Comparison of ENCODE assay signal across 4 worm cellular contexts in the genomic region with DNA sequence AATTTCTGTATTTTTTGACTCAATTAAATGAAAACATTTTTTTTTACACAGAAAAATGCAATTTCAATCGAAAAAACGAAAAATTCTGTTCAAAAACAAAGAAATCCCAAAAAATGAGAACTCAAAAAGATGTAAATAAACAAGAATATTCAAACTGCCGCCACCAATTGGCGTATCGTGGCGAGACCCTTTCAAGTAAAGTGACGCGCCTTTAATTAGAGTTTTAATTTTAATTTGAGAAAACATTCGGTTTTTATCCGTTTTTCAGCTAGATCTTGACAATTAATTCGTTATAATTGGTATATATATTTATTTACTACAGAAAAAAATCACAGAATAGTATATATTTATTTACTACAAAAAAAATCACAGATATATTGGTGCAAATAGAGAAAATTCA.
TF ChIP-seq lines count a peak whose summit lies in the region.

No protein-coding gene starts in this region.

TF ChIP-seq in whole organism, L1 larva, 84 proteins besides CTCF, POLR2A, EP300 and RAD21:
- TF ChIP-seq unc-86 (tag; optimal IDR thresholded peaks at IDR 0.05; lab: Kevin White, UChicago) (no peak), ets-5 (GFP tag; IDR thresholded peaks at IDR 0.05; lab: Robert Waterston, UW) (no peak), efl-1 (optimal IDR thresholded peaks at IDR 0.05; lab: Kevin White, UChicago) (peak; percentile 12 to 53), efl-1 (GFP tag; optimal IDR thresholded peaks at IDR 0.05 in 1 of 2; lab: Kevin White, UChicago) (peak in 1 of 2 experiments; percentile 54), dpl-1 (GFP tag; optimal IDR thresholded peaks at IDR 0.05; lab: Kevin White, UChicago) (peak in 1 of 3 experiments; percentile 37), nhr-71 (tag; optimal IDR thresholded peaks at IDR 0.05; lab: Kevin White, UChicago) (no peak)

TF ChIP-seq in whole organism, L4 larva, 104 proteins besides CTCF, POLR2A, EP300 and RAD21 (continues in another document):
- TF ChIP-seq dmd-6 (GFP tag; IDR thresholded peaks at IDR 0.05; lab: Robert Waterston, UW) = no peak
- no peak for TF ChIP-seq arid-1 (GFP tag; conservative IDR thresholded peaks at IDR 0.05; lab: Robert Waterston, UW)
- TF ChIP-seq unc-130 (GFP tag; optimal IDR thresholded peaks at IDR 0.05; lab: Kevin White, UChicago) = peak; percentile 27
- TF ChIP-seq lin-38 (GFP tag; IDR thresholded peaks at IDR 0.05; lab: Robert Waterston, UW) = peak; percentile 30; the same call in 1 of the 2 replicates
- no peak for TF ChIP-seq daf-16 (GFP tag; optimal IDR thresholded peaks at IDR 0.05; lab: Kevin White, UChicago)
- TF ChIP-seq daf-16 (tag; optimal IDR thresholded peaks at IDR 0.05; lab: Kevin White, UChicago) = peak; percentile 4
- TF ChIP-seq fos-1 (tag; optimal IDR thresholded peaks at IDR 0.05; lab: Kevin White, UChicago) = no peak
- no peak for TF ChIP-seq nhr-111 (GFP tag; optimal IDR thresholded peaks at IDR 0.05; lab: Kevin White, UChicago)
- TF ChIP-seq ztf-11 (tag; optimal IDR thresholded peaks at IDR 0.05; lab: Kevin White, UChicago) = no peak
- no peak for TF ChIP-seq skn-1 (tag; optimal IDR thresholded peaks at IDR 0.05; lab: Kevin White, UChicago)
- no peak for TF ChIP-seq zag-1 (tag; optimal IDR thresholded peaks at IDR 0.05; lab: Kevin White, UChicago)
- no peak for TF ChIP-seq Y75B8A.6 (GFP tag; IDR thresholded peaks at IDR 0.05; lab: Robert Waterston, UW)
- TF ChIP-seq nhr-48 (tag; optimal IDR thresholded peaks at IDR 0.05; lab: Kevin White, UChicago) = no peak
- TF ChIP-seq nhr-6 (tag; optimal IDR thresholded peaks at IDR 0.05; lab: Kevin White, UChicago) = no peak
- TF ChIP-seq ZK546.5 (tag; optimal IDR thresholded peaks at IDR 0.05; lab: Kevin White, UChicago) = no peak
- TF ChIP-seq R02D3.7 (tag; optimal IDR thresholded peaks at IDR 0.05; lab: Kevin White, UChicago) = no peak
- no peak for TF ChIP-seq ceh-82 (tag; optimal IDR thresholded peaks at IDR 0.05; lab: Kevin White, UChicago)
- TF ChIP-seq ztf-7 (tag; optimal IDR thresholded peaks at IDR 0.05; lab: Kevin White, UChicago) = no peak
- TF ChIP-seq aha-1 (tag; lab: Kevin White, UChicago) = peak; percentile 56
- no peak for TF ChIP-seq T26A8.4 (GFP tag; IDR thresholded peaks at IDR 0.05; lab: Robert Waterston, UW)
- TF ChIP-seq unc-62 (GFP tag; optimal IDR thresholded peaks at IDR 0.05 in 1 of 2; lab: Kevin White, UChicago) = peak in 1 of 2 experiments; percentile 67
- no peak for TF ChIP-seq unc-62 (tag; optimal IDR thresholded peaks at IDR 0.05; lab: Kevin White, UChicago)
- TF ChIP-seq unc-39 (tag; optimal IDR thresholded peaks at IDR 0.05; lab: Kevin White, UChicago) = no peak
- no peak for TF ChIP-seq daf-8 (GFP tag; IDR thresholded peaks at IDR 0.05; lab: Robert Waterston, UW)
- no peak for TF ChIP-seq pqm-1 (tag; optimal IDR thresholded peaks at IDR 0.05; lab: Kevin White, UChicago)
- TF ChIP-seq tag-97 (GFP tag; IDR thresholded peaks at IDR 0.05; lab: Robert Waterston, UW) = no peak
- TF ChIP-seq snpc-4 (tag; optimal IDR thresholded peaks at IDR 0.05; lab: Kevin White, UChicago) = no peak
- no peak for TF ChIP-seq spr-1 (tag; optimal IDR thresholded peaks at IDR 0.05; lab: Kevin White, UChicago)
- no peak for TF ChIP-seq F37D6.2 (tag; optimal IDR thresholded peaks at IDR 0.05; lab: Kevin White, UChicago)

TF ChIP-seq in whole organism, mixed stage, embryonic, 35 proteins besides CTCF, POLR2A, EP300 and RAD21:
- no peak for TF ChIP-seq nhr-28 (tag; optimal IDR thresholded peaks at IDR 0.05; lab: Kevin White, UChicago)
- peak; percentile 7 for TF ChIP-seq ceh-43 (GFP tag; optimal IDR thresholded peaks at IDR 0.05; lab: Kevin White, UChicago)
- no peak for TF ChIP-seq unc-62 (GFP tag; optimal IDR thresholded peaks at IDR 0.05; lab: Kevin White, UChicago)
- TF ChIP-seq mep-1 (tag; optimal IDR thresholded peaks at IDR 0.05; lab: Kevin White, UChicago) = no peak
- no peak for TF ChIP-seq sem-2 (GFP tag; optimal IDR thresholded peaks at IDR 0.05; lab: Kevin White, UChicago)
- no peak for TF ChIP-seq nhr-237 (tag; optimal IDR thresholded peaks at IDR 0.05; lab: Kevin White, UChicago)

TF ChIP-seq in whole organism, young adult, 124 proteins besides CTCF, POLR2A, EP300 and RAD21:
- TF ChIP-seq dpl-1 (GFP tag; optimal IDR thresholded peaks at IDR 0.05; lab: Kevin White, UChicago) = peak; percentile 53
- no peak for TF ChIP-seq ztf-26 (tag; optimal IDR thresholded peaks at IDR 0.05; lab: Kevin White, UChicago)
- TF ChIP-seq lsl-1 (GFP tag; optimal IDR thresholded peaks at IDR 0.05; lab: Kevin White, UChicago) = peak; percentile 65
- no peak for TF ChIP-seq F55B11.4 (tag; optimal IDR thresholded peaks at IDR 0.05; lab: Kevin White, UChicago; ENCODE audit: borderline replicate concordance, insufficient read depth)
- TF ChIP-seq cebp-1 (GFP tag; IDR thresholded peaks at IDR 0.05; lab: Robert Waterston, UW) = no peak
- no peak for TF ChIP-seq cebp-1 (tag; optimal IDR thresholded peaks at IDR 0.05; lab: Kevin White, UChicago)
- no peak for TF ChIP-seq rec-8 (tag; optimal IDR thresholded peaks at IDR 0.05; lab: Kevin White, UChicago)
- TF ChIP-seq F33H1.4 (GFP tag; IDR thresholded peaks at IDR 0.05; lab: Robert Waterston, UW) = peak; percentile 92
- peak; percentile 66 for TF ChIP-seq F49E8.2 (tag; optimal IDR thresholded peaks at IDR 0.05; lab: Kevin White, UChicago; ENCODE audit: insufficient read depth)
- TF ChIP-seq dox-1 (GFP tag; IDR thresholded peaks at IDR 0.05; lab: Robert Waterston, UW) = peak; percentile 53; the same call in 1 of the 2 replicates
- TF ChIP-seq ets-4 (GFP tag; optimal IDR thresholded peaks at IDR 0.05; lab: Kevin White, UChicago) = no peak
- no peak for TF ChIP-seq B0035.1 (tag; optimal IDR thresholded peaks at IDR 0.05; lab: Kevin White, UChicago)
- no peak for TF ChIP-seq ztf-6 (GFP tag; IDR thresholded peaks at IDR 0.05; lab: Robert Waterston, UW)
- peak; percentile 91 for TF ChIP-seq efl-1 (GFP tag; optimal IDR thresholded peaks at IDR 0.05; lab: Kevin White, UChicago)
- no peak for TF ChIP-seq xnd-1 (tag; optimal IDR thresholded peaks at IDR 0.05; lab: Kevin White, UChicago)
- peak; percentile 15; the same call in 1 of the 2 replicates for TF ChIP-seq mcd-1 (GFP tag; IDR thresholded peaks at IDR 0.05; lab: Robert Waterston, UW)
- TF ChIP-seq rpc-1 (optimal IDR thresholded peaks at IDR 0.05; lab: Kevin White, UChicago) = no peak
- no peak for TF ChIP-seq rpc-1 (tag; optimal IDR thresholded peaks at IDR 0.05; lab: Kevin White, UChicago)
- peak; percentile 67 for TF ChIP-seq madf-6 (GFP tag; IDR thresholded peaks at IDR 0.05; lab: Robert Waterston, UW)
- TF ChIP-seq snpc-1.3 (tag; optimal IDR thresholded peaks at IDR 0.05; lab: Kevin White, UChicago; ENCODE audit: insufficient read depth) = peak; percentile 37
- TF ChIP-seq ccch-3 (GFP tag; optimal IDR thresholded peaks at IDR 0.05; lab: Kevin White, UChicago) = no peak
- no peak for TF ChIP-seq somi-1 (GFP tag; optimal IDR thresholded peaks at IDR 0.05; lab: Kevin White, UChicago)
- TF ChIP-seq K12H6.12 (tag; optimal IDR thresholded peaks at IDR 0.05; lab: Kevin White, UChicago) = no peak
- no peak for TF ChIP-seq F37B4.10 (GFP tag; IDR thresholded peaks at IDR 0.05; lab: Robert Waterston, UW)
- TF ChIP-seq F22D6.2 (tag; optimal IDR thresholded peaks at IDR 0.05; lab: Kevin White, UChicago) = no peak
- no peak for TF ChIP-seq Y95B8A.8 (GFP tag; IDR thresholded peaks at IDR 0.05; lab: Robert Waterston, UW)
- TF ChIP-seq ceh-79 (tag; optimal IDR thresholded peaks at IDR 0.05; lab: Kevin White, UChicago) = no peak
- TF ChIP-seq D2030.7 (GFP tag; IDR thresholded peaks at IDR 0.05; lab: Robert Waterston, UW) = peak; percentile 84
- TF ChIP-seq lin-54 (GFP tag; optimal IDR thresholded peaks at IDR 0.05; lab: Kevin White, UChicago) = peak; percentile 97
- no peak for TF ChIP-seq mel-28 (tag; optimal IDR thresholded peaks at IDR 0.05; lab: Kevin White, UChicago; ENCODE audit: borderline replicate concordance)
- no peak for TF ChIP-seq egl-44 (GFP tag; IDR thresholded peaks at IDR 0.05; lab: Robert Waterston, UW)
- no peak for TF ChIP-seq hlh-12 (tag; optimal IDR thresholded peaks at IDR 0.05; lab: Kevin White, UChicago)
- TF ChIP-seq T07F8.4 (tag; optimal IDR thresholded peaks at IDR 0.05; lab: Kevin White, UChicago) = no peak
- TF ChIP-seq ZK185.1 (tag; optimal IDR thresholded peaks at IDR 0.05; lab: Kevin White, UChicago; ENCODE audit: poor library complexity, severe bottlenecking) = no peak
- no peak for TF ChIP-seq F57A8.1 (GFP tag; optimal IDR thresholded peaks at IDR 0.05; lab: Kevin White, UChicago)
- TF ChIP-seq F57C9.4 (tag; optimal IDR thresholded peaks at IDR 0.05; lab: Kevin White, UChicago) = no peak
- no peak for TF ChIP-seq nhr-90 (tag; optimal IDR thresholded peaks at IDR 0.05; lab: Kevin White, UChicago)
- TF ChIP-seq tbx-9 (tag; optimal IDR thresholded peaks at IDR 0.05; lab: Kevin White, UChicago; ENCODE audit: borderline replicate concordance) = no peak
- TF ChIP-seq snpc-4 (GFP tag; optimal IDR thresholded peaks at IDR 0.05; lab: Kevin White, UChicago) = peak; percentile 2
- TF ChIP-seq snpc-4 (tag; optimal IDR thresholded peaks at IDR 0.05; lab: Kevin White, UChicago) = peak in 1 of 4 experiments; percentile 17
- no peak for TF ChIP-seq F23B12.7 (tag; optimal IDR thresholded peaks at IDR 0.05; lab: Kevin White, UChicago; ENCODE audit: insufficient read depth)
- no peak for TF ChIP-seq zim-3 (tag; optimal IDR thresholded peaks at IDR 0.05; lab: Kevin White, UChicago)
- TF ChIP-seq Y53G8AR.9 (GFP tag; conservative IDR thresholded peaks at IDR 0.05; lab: Robert Waterston, UW) = no peak
- TF ChIP-seq unc-130 (GFP tag; optimal IDR thresholded peaks at IDR 0.05; lab: Kevin White, UChicago) = peak; percentile 52
- no peak for TF ChIP-seq ztf-25 (GFP tag; IDR thresholded peaks at IDR 0.05; lab: Robert Waterston, UW)
- no peak for TF ChIP-seq nfyb-1 (GFP tag; IDR thresholded peaks at IDR 0.05; lab: Robert Waterston, UW)
- peak; percentile 41; the same call in 1 of the 2 replicates for TF ChIP-seq ceh-91 (GFP tag; IDR thresholded peaks at IDR 0.05; lab: Robert Waterston, UW)
- TF ChIP-seq hsf-1 (GFP tag; IDR thresholded peaks at IDR 0.05; lab: Robert Waterston, UW) = no peak
